Fruit fly (Drosophila melanogaster): Measurements from ENCODE around the gene mtrm.

Gene mtrm

dm6 chr3L:8449800-8450690 lies 37.2 kb downstream of the mtrm start, which contains the start of gene Gug:
TSS of gene Gug (plus strand) at chr3L:8449922.
- TF ChIP-seq Snoo (tag; optimal IDR thresholded peaks at IDR 0.05) (peak; percentile 87), Pif1A (GFP tag; optimal IDR thresholded peaks at IDR 0.05) (peak; percentile 97), EcR (GFP tag; optimal IDR thresholded peaks at IDR 0.05) (peak; percentile 58), D1 (tag; optimal IDR thresholded peaks at IDR 0.05) (peak; percentile 72), Pif1B (GFP tag; optimal IDR thresholded peaks at IDR 0.05) (peak; percentile 95), CG34367 (tag; optimal IDR thresholded peaks at IDR 0.05) (peak; percentile 99), CG14655 (GFP tag; optimal IDR thresholded peaks at IDR 0.05) (peak; percentile 97), CG32121 (GFP tag; IDR thresholded peaks at IDR 0.05) (peak; percentile 97), fd96Ca (GFP tag; IDR thresholded peaks at IDR 0.05) (peak; percentile 97), CG8159 (tag; optimal IDR thresholded peaks at IDR 0.05) (peak; percentile 93), CG17806 (tag; optimal IDR thresholded peaks at IDR 0.05) (peak; percentile 94), CG13204 (GFP tag; optimal IDR thresholded peaks at IDR 0.05) (peak; percentile 99), CG8301 (tag; optimal IDR thresholded peaks at IDR 0.05) (peak; percentile 95), rn (GFP tag; IDR thresholded peaks at IDR 0.05) (peak; percentile 91), CG9948 (tag; optimal IDR thresholded peaks at IDR 0.05) (peak; percentile 89), CG4496 (GFP tag; IDR thresholded peaks at IDR 0.05) (peak; percentile 98), CG12605 (GFP tag; IDR thresholded peaks at IDR 0.05) (peak; percentile 99), gl (tag; optimal IDR thresholded peaks at IDR 0.05) (peak; percentile 99), CG10348 (GFP tag; IDR thresholded peaks at IDR 0.05) (peak; percentile 47; the same call in 1 of the 2 replicates), Ets98B (GFP tag; IDR thresholded peaks at IDR 0.05) (peak; percentile 97), CG15710 (tag; optimal IDR thresholded peaks at IDR 0.05) (peak; percentile 95)

dm6 chr3L:8450747-8451146 lies 37.9 kb downstream of the mtrm start:
- TF ChIP-seq CG8301 (tag; optimal IDR thresholded peaks at IDR 0.05), result no peak
- TF ChIP-seq Ets98B (GFP tag; IDR thresholded peaks at IDR 0.05), result no peak
- peak; percentile 79 for TF ChIP-seq CG13204 (GFP tag; optimal IDR thresholded peaks at IDR 0.05)
- 0 out of 3 replicates have a peak, but pooled peaks have one; percentile 23 for TF ChIP-seq CG4496 (GFP tag; IDR thresholded peaks at IDR 0.05)

dm6 chr3L:8451966-8452620 lies 39.3 kb downstream of the mtrm start:
- TF ChIP-seq CG8301 (tag; optimal IDR thresholded peaks at IDR 0.05) (no peak), CG32121 (GFP tag; IDR thresholded peaks at IDR 0.05) (no peak), EcR (GFP tag; optimal IDR thresholded peaks at IDR 0.05) (no peak), Ets98B (GFP tag; IDR thresholded peaks at IDR 0.05) (no peak), CG9948 (tag; optimal IDR thresholded peaks at IDR 0.05) (no peak), gl (tag; optimal IDR thresholded peaks at IDR 0.05) (no peak), Pif1B (GFP tag; optimal IDR thresholded peaks at IDR 0.05) (no peak), D1 (tag; optimal IDR thresholded peaks at IDR 0.05) (no peak), Snoo (tag; optimal IDR thresholded peaks at IDR 0.05) (no peak), CG13204 (GFP tag; optimal IDR thresholded peaks at IDR 0.05) (no peak), CG8159 (tag; optimal IDR thresholded peaks at IDR 0.05) (no peak), Pif1A (GFP tag; optimal IDR thresholded peaks at IDR 0.05) (no peak), CG34367 (tag; optimal IDR thresholded peaks at IDR 0.05) (no peak), CG4496 (GFP tag; IDR thresholded peaks at IDR 0.05) (no peak), CG15710 (tag; optimal IDR thresholded peaks at IDR 0.05) (no peak), rn (GFP tag; IDR thresholded peaks at IDR 0.05) (no peak), CG17806 (tag; optimal IDR thresholded peaks at IDR 0.05) (no peak), CG10348 (GFP tag; IDR thresholded peaks at IDR 0.05) (no peak), CG12605 (GFP tag; IDR thresholded peaks at IDR 0.05) (no peak)

dm6 chr3L:8452986-8453385 lies 40.2 kb downstream of the mtrm start:
- TF ChIP-seq CG12605 (GFP tag; IDR thresholded peaks at IDR 0.05) (no peak), Pif1B (GFP tag; optimal IDR thresholded peaks at IDR 0.05) (no peak), gl (tag; optimal IDR thresholded peaks at IDR 0.05) (no peak), CG14655 (GFP tag; optimal IDR thresholded peaks at IDR 0.05) (no peak), CG15710 (tag; optimal IDR thresholded peaks at IDR 0.05) (no peak), CG17806 (tag; optimal IDR thresholded peaks at IDR 0.05) (no peak), rn (GFP tag; IDR thresholded peaks at IDR 0.05) (no peak), CG13204 (GFP tag; optimal IDR thresholded peaks at IDR 0.05) (no peak), CG10348 (GFP tag; IDR thresholded peaks at IDR 0.05) (no peak), D1 (tag; optimal IDR thresholded peaks at IDR 0.05) (no peak), Ets98B (GFP tag; IDR thresholded peaks at IDR 0.05) (no peak), Pif1A (GFP tag; optimal IDR thresholded peaks at IDR 0.05) (no peak), fd96Ca (GFP tag; IDR thresholded peaks at IDR 0.05) (no peak), EcR (GFP tag; optimal IDR thresholded peaks at IDR 0.05) (no peak), Snoo (tag; optimal IDR thresholded peaks at IDR 0.05) (no peak), CG4496 (GFP tag; IDR thresholded peaks at IDR 0.05) (no peak)
